Fruit fly (Drosophila melanogaster) whole organism, wandering third instar larva: ENCODE data around the gene Jon66Ci.

ENCODE experiments used
- CrebA ChIP-seq: fragments of 200-800 bp; sonication (Bioruptor generic); optimal IDR thresholded peaks from 2 replicates; lab custom pipeline; 2016; ENCODE audit warnings: missing biosample characterization, mild to moderate bottlenecking, missing genetic modification characterization, borderline replicate concordance
- Hr78 ChIP-seq: fragments of >200 bp; optimal IDR thresholded peaks from 2 replicates; lab custom pipeline; 2017; ENCODE audit warnings: missing biosample characterization, missing genetic modification characterization
- Jra ChIP-seq: sonication (Bioruptor generic); optimal IDR thresholded peaks from 2 replicates; lab custom pipeline; 2016; ENCODE audit warnings: missing biosample characterization, missing genetic modification characterization
- OdsH ChIP-seq: fragments of 200-800 bp; sonication (Bioruptor generic); optimal IDR thresholded peaks from 2 replicates; lab custom pipeline; 2016; ENCODE audit warnings: missing biosample characterization, mild to moderate bottlenecking, missing genetic modification characterization
- Vsx2 ChIP-seq: fragments of 200-300, 225-300 bp; sonication (Bioruptor generic); optimal IDR thresholded peaks from 2 replicates; lab custom pipeline; 2018; ENCODE audit warnings: missing biosample characterization, missing genetic modification characterization; ENCODE audit not compliant: partially characterized antibody
- dmrt93B ChIP-seq: fragments of 200-800 bp; sonication (Bioruptor generic); optimal IDR thresholded peaks from 2 replicates; lab custom pipeline; 2018; ENCODE audit warnings: missing biosample characterization, mild to moderate bottlenecking, missing genetic modification characterization
- jim ChIP-seq: fragments of 175-275, 200-325 bp; sonication (Bioruptor generic); optimal IDR thresholded peaks from 2 replicates; lab custom pipeline; 2016; ENCODE audit warnings: missing biosample characterization, mild to moderate bottlenecking, missing genetic modification characterization
- lola ChIP-seq: fragments of >200 bp; optimal IDR thresholded peaks from 2 replicates; lab custom pipeline; 2017; ENCODE audit warnings: missing biosample characterization, missing genetic modification characterization
- pan ChIP-seq: fragments of >200 bp; optimal IDR thresholded peaks from 2 replicates; lab custom pipeline; 2017
- rgr ChIP-seq: fragments of 200-800 bp; sonication (Bioruptor generic); optimal IDR thresholded peaks from 3 replicates; lab custom pipeline; 2016; ENCODE audit warnings: missing biosample characterization, mild to moderate bottlenecking, missing genetic modification characterization
- sv ChIP-seq: fragments of 200-800 bp; sonication (Bioruptor generic); optimal IDR thresholded peaks from 3 replicates; lab custom pipeline; 2016; ENCODE audit warnings: missing biosample characterization, missing genetic modification characterization
- tai ChIP-seq: sonication (Bioruptor generic); optimal IDR thresholded peaks from 2 replicates; lab custom pipeline; 2016; ENCODE audit warnings: missing biosample characterization, missing genetic modification characterization

dm6 chr3L:8385055-8385454 lies 6.3 kb upstream of the Jon66Ci start:
- TF ChIP-seq Vsx2 (GFP tag; lab: Kevin White, UChicago), result no peak
- no peak for TF ChIP-seq jim (GFP tag; lab: Kevin White, UChicago)
- no peak for TF ChIP-seq Jra
- no peak for TF ChIP-seq Hr78 (GFP tag; lab: Kevin White, UChicago)
- no peak for TF ChIP-seq pan (lab: Kevin White, UChicago)
- TF ChIP-seq CrebA, result no peak
- TF ChIP-seq dmrt93B (GFP tag; lab: Kevin White, UChicago), result no peak
- no peak for TF ChIP-seq sv (GFP tag; lab: Kevin White, UChicago)
- TF ChIP-seq tai (GFP tag; lab: Kevin White, UChicago), result no peak
- TF ChIP-seq OdsH (GFP tag; lab: Kevin White, UChicago), result peak; percentile 12
- TF ChIP-seq lola (GFP tag; lab: Kevin White, UChicago), result no peak
- TF ChIP-seq rgr, result peak; percentile 4
